Fruit fly (Drosophila melanogaster) whole organism, embryonic: Measurements from ENCODE around the gene fmt.

ENCODE experiments used
- Antp ChIP-seq: fragments of 200-800 bp; sonication (Bioruptor generic); optimal IDR thresholded peaks from 3 replicates; lab custom pipeline; 2016; ENCODE audit warnings: missing biosample characterization, missing genetic modification characterization
- Atf-2 ChIP-seq: fragments of 200-800 bp; sonication (Bioruptor generic); optimal IDR thresholded peaks from 2 replicates; lab custom pipeline; 2016; ENCODE audit warnings: missing biosample characterization, missing genetic modification characterization
- CG10321 ChIP-seq: fragments of 200-800 bp; sonication (Bioruptor generic); IDR thresholded peaks from 2 replicates; pipeline ENCODE4 v1.3.6; 2022; ENCODE audit warnings: missing biosample characterization, missing genetic modification characterization
- CG11247 ChIP-seq: fragments of 200-800 bp; sonication (Bioruptor generic); IDR thresholded peaks from 2 replicates; pipeline ENCODE4 v1.3.6; 2022; ENCODE audit warnings: missing biosample characterization, missing genetic modification characterization
- CG11560 ChIP-seq: fragments of 200-800 bp; sonication (Bioruptor generic); IDR thresholded peaks from 3 replicates; pipeline ENCODE4 v1.3.6; 2022; ENCODE audit warnings: missing biosample characterization, missing genetic modification characterization
- CG11723 ChIP-seq: fragments of 200-800 bp; sonication (Bioruptor generic); optimal IDR thresholded peaks from 2 replicates; lab custom pipeline; 2017; ENCODE audit warnings: missing biosample characterization, mild to moderate bottlenecking, missing genetic modification characterization
- CG12299 ChIP-seq: fragments of 200-800 bp; sonication (Bioruptor generic); optimal IDR thresholded peaks from 2 replicates; lab custom pipeline; 2018; ENCODE audit warnings: missing biosample characterization, mild to moderate bottlenecking, missing genetic modification characterization
- CG12769 ChIP-seq: fragments of 200-800 bp; sonication (Bioruptor generic); optimal IDR thresholded peaks from 2 replicates; lab custom pipeline; 2019; ENCODE audit warnings: missing biosample characterization, mild to moderate bottlenecking, missing genetic modification characterization, moderate library complexity
- CG13624 ChIP-seq: fragments of 200-800 bp; sonication (Bioruptor generic); optimal IDR thresholded peaks from 2 replicates; lab custom pipeline; 2016; ENCODE audit warnings: missing biosample characterization, missing genetic modification characterization
- CG1647 ChIP-seq: fragments of 200-800 bp; sonication (Bioruptor generic); optimal IDR thresholded peaks from 3 replicates; lab custom pipeline; 2016; ENCODE audit warnings: missing biosample characterization, missing genetic modification characterization
- CG2875 ChIP-seq: fragments of 200-800 bp; sonication (Bioruptor generic); optimal IDR thresholded peaks from 2 replicates; lab custom pipeline; 2017; ENCODE audit warnings: missing biosample characterization, mild to moderate bottlenecking, missing genetic modification characterization, missing genetic modification reagents
- CG32767 ChIP-seq: fragments of 200-800 bp; sonication (Bioruptor generic); IDR thresholded peaks from 2 replicates; pipeline ENCODE4 v1.3.6; 2022; ENCODE audit warnings: missing biosample characterization, missing genetic modification characterization
- CG4282 ChIP-seq: fragments of 200-800 bp; sonication (Bioruptor generic); optimal IDR thresholded peaks from 2 replicates; lab custom pipeline; 2016; ENCODE audit warnings: missing biosample characterization, missing genetic modification characterization
- CG4360 ChIP-seq: fragments of 200-800 bp; sonication (Bioruptor generic); IDR thresholded peaks from 2 replicates; pipeline ENCODE4 v1.3.6; 2022; ENCODE audit warnings: missing biosample characterization, missing genetic modification characterization
- CG4707 ChIP-seq: fragments of 200-800 bp; sonication (Bioruptor generic); optimal IDR thresholded peaks from 2 replicates; lab custom pipeline; 2018; ENCODE audit warnings: missing biosample characterization, mild to moderate bottlenecking, missing genetic modification characterization, moderate library complexity
- CG4730 ChIP-seq: fragments of 200-800 bp; sonication (Bioruptor generic); IDR thresholded peaks from 2 replicates; pipeline ENCODE4 v1.3.6; 2022; ENCODE audit warnings: missing biosample characterization, missing genetic modification characterization
- CG5953 ChIP-seq: fragments of 200-800 bp; sonication (Bioruptor generic); IDR thresholded peaks from 2 replicates; pipeline ENCODE4 v1.3.6; 2022; ENCODE audit warnings: missing biosample characterization, missing genetic modification characterization
- CG8359 ChIP-seq: fragments of 200-800 bp; sonication (Bioruptor generic); optimal IDR thresholded peaks from 2 replicates; lab custom pipeline; 2017; ENCODE audit warnings: missing biosample characterization, mild to moderate bottlenecking, missing genetic modification characterization, borderline replicate concordance
- CG9727 ChIP-seq: fragments of 200-800 bp; sonication (Bioruptor generic); optimal IDR thresholded peaks from 3 replicates; lab custom pipeline; 2017; ENCODE audit warnings: missing biosample characterization, mild to moderate bottlenecking, missing genetic modification characterization
- CG9817 ChIP-seq: fragments of 200-800 bp; sonication (Bioruptor generic); optimal IDR thresholded peaks from 2 replicates; lab custom pipeline; 2018; ENCODE audit warnings: missing biosample characterization, mild to moderate bottlenecking, missing genetic modification characterization, moderate library complexity
- CG9932 ChIP-seq: fragments of 200-800 bp; sonication (Bioruptor generic); IDR thresholded peaks from 2 replicates; pipeline ENCODE4 v1.3.6; 2022; ENCODE audit warnings: missing biosample characterization, missing genetic modification characterization
- Dbx ChIP-seq: fragments of 200-800 bp; sonication (Bioruptor generic); IDR thresholded peaks from 3 replicates; pipeline ENCODE4 v1.3.6; 2022; ENCODE audit warnings: missing biosample characterization, missing genetic modification characterization
- Gsc ChIP-seq: fragments of 200-800 bp; sonication (Bioruptor generic); IDR thresholded peaks from 2 replicates; pipeline ENCODE4 v1.3.6; 2022; ENCODE audit warnings: missing biosample characterization, missing genetic modification characterization
- HLHmδ ChIP-seq: fragments of 200-800 bp; sonication (Bioruptor generic); optimal IDR thresholded peaks from 2 replicates; lab custom pipeline; 2018; ENCODE audit warnings: missing biosample characterization, mild to moderate bottlenecking, missing genetic modification characterization, moderate library complexity
- HmgD ChIP-seq: fragments of 200-800 bp; sonication (Bioruptor generic); optimal IDR thresholded peaks from 3 replicates; lab custom pipeline; 2016; ENCODE audit warnings: missing biosample characterization, missing genetic modification characterization
- Hr51 ChIP-seq, 2 experiments: fragments of 200-800 bp; sonication (Bioruptor generic); optimal IDR thresholded peaks; 2 replicates in 1 of 2; 3 replicates in 1 of 2; lab custom pipeline; 2016 to 2018; ENCODE audit warnings: missing biosample characterization in 2 of 2, missing genetic modification characterization in 2 of 2, mild to moderate bottlenecking in 1 of 2, moderate library complexity in 1 of 2
- Jarid2 ChIP-seq: fragments of 200-800 bp; sonication (Bioruptor generic); optimal IDR thresholded peaks from 3 replicates; lab custom pipeline; 2017; ENCODE audit warnings: mild to moderate bottlenecking, missing biosample characterization, missing genetic modification reagents, missing genetic modification characterization
- NK7.1 ChIP-seq: fragments of 200-800 bp; sonication (Bioruptor generic); optimal IDR thresholded peaks from 3 replicates; lab custom pipeline; 2016; ENCODE audit warnings: missing biosample characterization, missing genetic modification characterization
- Side ChIP-seq: fragments of 200-800 bp; sonication (Bioruptor generic); optimal IDR thresholded peaks from 2 replicates; lab custom pipeline; 2016; ENCODE audit warnings: missing biosample characterization, missing genetic modification characterization
- Sox100B ChIP-seq: fragments of 200-800 bp; sonication (Bioruptor generic); optimal IDR thresholded peaks from 3 replicates; lab custom pipeline; 2018; ENCODE audit warnings: missing biosample characterization, mild to moderate bottlenecking, missing genetic modification characterization
- Vsx1 ChIP-seq: fragments of 200-800 bp; sonication (Bioruptor generic); optimal IDR thresholded peaks from 2 replicates; lab custom pipeline; 2017; ENCODE audit warnings: missing biosample characterization, mild to moderate bottlenecking, missing genetic modification characterization, missing genetic modification reagents
- cg ChIP-seq: fragments of 200-800 bp; sonication (Bioruptor generic); optimal IDR thresholded peaks from 3 replicates; lab custom pipeline; 2019; ENCODE audit warnings: missing biosample characterization, mild to moderate bottlenecking, missing genetic modification characterization, moderate library complexity
- chm ChIP-seq: fragments of 200-800 bp; sonication (Bioruptor generic); IDR thresholded peaks from 2 replicates; pipeline ENCODE4 v1.3.6; 2022; ENCODE audit warnings: missing biosample characterization, missing genetic modification characterization
- crol ChIP-seq: fragments of 200-800 bp; sonication (Bioruptor generic); IDR thresholded peaks from 2 replicates; pipeline ENCODE4 v1.3.6; 2022; ENCODE audit warnings: missing biosample characterization, missing genetic modification characterization
- danr ChIP-seq: fragments of 200-800 bp; sonication (Bioruptor generic); IDR thresholded peaks from 2 replicates; pipeline ENCODE4 v1.3.6; 2022; ENCODE audit warnings: missing biosample characterization, missing genetic modification characterization
- esg ChIP-seq: fragments of 200-800 bp; sonication (Bioruptor generic); conservative IDR thresholded peaks from 2 replicates; pipeline ENCODE4 v1.3.6; 2022; ENCODE audit warnings: missing biosample characterization, missing genetic modification characterization
- gro ChIP-seq: fragments of 200-800 bp; sonication (Bioruptor generic); optimal IDR thresholded peaks from 2 replicates; lab custom pipeline; 2016; ENCODE audit warnings: missing biosample characterization, missing genetic modification characterization
- kah ChIP-seq: fragments of 200-800 bp; sonication (Bioruptor generic); optimal IDR thresholded peaks from 2 replicates; lab custom pipeline; 2018; ENCODE audit warnings: missing biosample characterization, mild to moderate bottlenecking, missing genetic modification characterization
- nmo ChIP-seq: fragments of 200-800 bp; sonication (Bioruptor generic); optimal IDR thresholded peaks from 2 replicates; lab custom pipeline; 2018; ENCODE audit warnings: missing biosample characterization, mild to moderate bottlenecking, missing genetic modification characterization, moderate library complexity
- odd ChIP-seq: fragments of 200-800 bp; sonication (Bioruptor generic); optimal IDR thresholded peaks from 2 replicates; lab custom pipeline; 2017; ENCODE audit warnings: missing biosample characterization, mild to moderate bottlenecking, missing genetic modification characterization
- pb ChIP-seq: fragments of 200-800 bp; sonication (Bioruptor generic); optimal IDR thresholded peaks from 3 replicates; lab custom pipeline; 2016; ENCODE audit warnings: missing biosample characterization, missing genetic modification characterization
- slp2 ChIP-seq: fragments of 200-800 bp; sonication (Bioruptor generic); optimal IDR thresholded peaks from 2 replicates; lab custom pipeline; 2016; ENCODE audit warnings: missing biosample characterization, missing genetic modification characterization
- sna ChIP-seq: fragments of 200-800 bp; sonication (Bioruptor generic); IDR thresholded peaks from 2 replicates; pipeline ENCODE4 v1.3.6; 2022; ENCODE audit warnings: missing biosample characterization, missing genetic modification characterization; ENCODE audit not compliant: partially characterized antibody
- ssp ChIP-seq: fragments of 200-800 bp; sonication (Bioruptor generic); IDR thresholded peaks from 2 replicates; pipeline ENCODE4 v1.3.6; 2022; ENCODE audit warnings: missing biosample characterization, missing genetic modification characterization
- tup ChIP-seq: fragments of 200-800 bp; sonication (Bioruptor generic); optimal IDR thresholded peaks from 2 replicates; lab custom pipeline; 2016; ENCODE audit warnings: missing biosample characterization, mild to moderate bottlenecking, missing genetic modification characterization, moderate library complexity

The fmt gene

DNA sequence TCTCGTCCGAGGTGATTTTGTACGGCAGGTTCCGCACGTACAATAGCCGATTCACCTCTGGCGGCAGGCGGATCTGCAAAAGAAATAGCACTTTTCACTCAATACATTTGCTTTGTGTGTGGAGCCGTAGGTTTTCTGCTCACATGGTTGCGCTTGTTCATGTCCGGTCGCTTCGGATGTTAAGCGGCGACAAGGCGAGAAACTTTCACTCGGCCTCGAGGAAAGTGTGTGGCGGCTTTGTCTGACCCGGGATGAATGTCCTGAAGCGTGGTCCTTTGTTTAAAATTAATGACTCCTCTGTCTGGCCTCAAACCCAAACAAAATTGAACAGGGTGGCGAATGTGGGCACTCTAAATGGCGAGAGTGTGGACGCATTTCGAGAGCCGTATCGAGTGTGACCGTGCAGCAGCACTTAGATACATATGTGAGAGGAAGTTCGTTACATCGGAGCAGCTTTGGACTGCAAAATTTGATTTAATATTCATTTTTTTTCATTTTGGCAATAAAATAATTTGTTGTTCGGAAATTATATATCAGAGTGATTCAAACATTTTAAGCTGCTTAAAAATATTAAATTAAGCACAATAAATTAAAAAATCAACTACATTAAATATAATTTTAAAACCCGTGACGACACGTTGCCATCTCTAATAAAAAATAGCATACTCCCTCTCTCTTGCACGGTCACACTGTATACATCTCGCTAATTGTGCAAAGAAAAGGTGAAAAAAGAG is 19.3 kb upstream of the fmt start, which contains the start of the genes Sf3b6 and Tnpo (continued):
- TF ChIP-seq nmo: peak; percentile 93
- peak; percentile 21 for TF ChIP-seq tup
- TF ChIP-seq CG4707 (GFP tag; lab: Kevin White, UChicago): no peak
- peak; percentile 71 for TF ChIP-seq CG11247 (GFP tag; lab: Robert Waterston, UW)
- TF ChIP-seq crol (GFP tag; lab: Robert Waterston, UW): no peak
- TF ChIP-seq CG11723 (GFP tag; lab: Kevin White, UChicago): no peak
- no peak for TF ChIP-seq Jarid2 (GFP tag; lab: Kevin White, UChicago)

DNA sequence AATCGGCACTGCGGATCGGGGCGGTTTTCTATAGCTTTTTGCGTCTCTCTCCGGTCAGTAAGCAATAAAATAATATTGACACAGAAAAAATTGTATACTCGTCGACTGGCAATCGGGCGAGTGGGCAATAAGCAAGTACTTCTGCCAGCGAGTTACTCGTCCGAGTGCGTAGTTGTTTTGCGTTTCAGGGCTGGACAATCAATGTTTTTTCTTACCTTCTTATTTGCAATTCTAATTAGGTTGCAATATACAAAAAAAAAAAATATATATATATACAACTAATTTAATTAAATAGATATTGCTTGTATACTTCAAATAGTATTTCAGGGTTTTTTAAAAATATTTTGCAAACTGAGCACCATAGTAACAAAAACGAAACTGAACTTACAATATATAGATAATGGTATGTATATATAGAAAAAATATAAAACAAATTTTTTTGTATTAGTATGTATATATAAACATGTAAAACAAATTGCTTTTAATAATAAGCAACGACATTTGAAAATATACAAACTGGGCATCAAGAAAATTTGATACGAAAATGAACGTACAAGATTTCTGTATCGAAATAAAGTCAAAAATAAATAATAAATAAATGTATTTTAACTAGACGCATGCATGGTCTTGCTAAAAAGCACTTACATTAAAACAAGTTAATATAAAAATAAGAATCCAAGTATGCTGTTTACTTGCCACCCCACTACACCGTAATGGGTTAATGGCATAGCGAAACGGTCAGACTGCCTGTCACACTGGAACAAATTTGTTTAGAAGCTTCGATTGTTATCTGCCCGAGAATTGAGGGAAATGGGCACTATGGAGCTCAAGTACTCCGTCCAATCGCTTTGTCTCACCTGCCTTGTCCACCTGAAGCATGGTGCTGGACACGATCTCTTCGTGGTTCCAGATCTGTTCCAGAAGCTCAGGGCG is 15.6 kb upstream of the fmt start, which contains the start of the genes D19A and CG7386:
TSS of gene D19A (minus strand) at position 129 of the 933 bp plus-strand sequence.
TSS of gene CG7386 (plus strand) at position 751 of the 933 bp plus-strand sequence.
- TF ChIP-seq CG10321 (GFP tag; lab: Robert Waterston, UW) (no peak), Gsc (GFP tag; lab: Robert Waterston, UW) (no peak), CG12299 (tag; lab: Kevin White, UChicago) (no peak), CG4282 (GFP tag; lab: Kevin White, UChicago) (no peak), gro (GFP tag; lab: Kevin White, UChicago) (no peak), kah (peak; percentile 32), esg (no peak; the same call in none of the 2 replicates), Antp (GFP tag; lab: Kevin White, UChicago) (peak; percentile 68), CG11560 (no peak), CG12769 (tag; lab: Kevin White, UChicago) (peak; percentile 15), chm (GFP tag; lab: Robert Waterston, UW) (peak; percentile 15; the same call in 1 of the 2 replicates), CG9817 (peak; percentile 58), slp2 (peak; percentile 49), CG2875 (GFP tag; lab: Kevin White, UChicago) (no peak), cg (GFP tag; lab: Kevin White, UChicago) (peak; percentile 24), HmgD (GFP tag; lab: Kevin White, UChicago) (peak; percentile 62), CG5953 (0 out of 2 replicates have a peak, but pooled peaks have one; percentile 25), pb (peak; percentile 46), ssp (GFP tag; lab: Robert Waterston, UW) (peak; percentile 18; the same call in 1 of the 2 replicates), HLHmδ (GFP tag; lab: Kevin White, UChicago) (no peak), Hr51 (GFP tag; optimal IDR thresholded peaks at IDR 0.05; lab: Kevin White, UChicago) (peak; percentile 17 to 49), Atf-2 (peak; percentile 41), sna (GFP tag; lab: Robert Waterston, UW) (0 out of 2 replicates have a peak, but pooled peaks have one; percentile 12), Vsx1 (GFP tag; lab: Kevin White, UChicago) (no peak), Side (GFP tag; lab: Kevin White, UChicago) (peak; percentile 48), NK7.1 (no peak), odd (GFP tag; lab: Kevin White, UChicago) (no peak), CG9727 (GFP tag; lab: Kevin White, UChicago) (peak; percentile 29), Sox100B (GFP tag; lab: Kevin White, UChicago) (peak; percentile 53), CG4360 (GFP tag; lab: Robert Waterston, UW) (no peak), CG1647 (GFP tag; lab: Kevin White, UChicago) (peak; percentile 55), CG4730 (GFP tag; lab: Robert Waterston, UW) (peak; percentile 63), CG32767 (GFP tag; lab: Robert Waterston, UW) (0 out of 2 replicates have a peak, but pooled peaks have one; percentile 38), CG8359 (GFP tag; lab: Kevin White, UChicago) (no peak), Dbx (peak; percentile 79), CG9932 (peak; percentile 74), danr (GFP tag; lab: Robert Waterston, UW) (no peak), CG13624 (GFP tag; lab: Kevin White, UChicago) (peak; percentile 66)
